Worm (Caenorhabditis elegans) whole organism, mixed stage, embryonic: ENCODE measurements around the gene sra-13.

ENCODE experiments used
- lin-13 ChIP-seq: fragments of 150-350 bp; optimal IDR thresholded peaks from 2 replicates; lab custom pipeline; 2014; ENCODE audit warnings: missing biosample characterization, missing genetic modification characterization
- nhr-237 ChIP-seq: fragments of 150-350 bp; optimal IDR thresholded peaks from 2 replicates; lab custom pipeline; 2014; ENCODE audit warnings: missing biosample characterization, missing genetic modification characterization
- nhr-28 ChIP-seq: fragments of 150-350 bp; optimal IDR thresholded peaks from 2 replicates; lab custom pipeline; 2014; ENCODE audit warnings: missing biosample characterization, missing genetic modification characterization

DNA sequence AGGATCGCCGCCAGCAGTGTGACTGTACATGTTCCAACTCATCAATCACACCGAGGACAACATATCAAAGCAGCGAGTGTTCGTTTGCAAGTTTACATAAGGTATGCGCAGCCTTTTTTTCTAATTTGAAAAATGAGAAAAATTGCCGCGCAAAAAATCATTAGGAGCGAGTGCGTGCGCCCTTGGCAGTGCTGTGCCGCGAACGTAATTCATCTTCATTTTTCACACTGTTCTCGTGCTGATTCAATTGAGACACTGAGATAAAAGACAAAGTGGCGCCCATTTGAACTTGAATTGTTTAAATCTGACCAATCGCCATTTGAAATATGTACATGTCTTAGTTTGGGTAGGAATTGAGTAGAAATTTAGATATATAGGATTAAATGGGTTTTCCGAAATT, 2.1 kb downstream of the sra-13 start:
- TF ChIP-seq nhr-28 (tag; lab: Kevin White, UChicago) (no peak), nhr-237 (tag; lab: Kevin White, UChicago) (no peak), lin-13 (tag; lab: Kevin White, UChicago) (no peak)
